Worm (Caenorhabditis elegans) whole organism, late embryonic: Measurements from ENCODE around the gene npr-36.
A peak's percentile ranks its signal among the peaks of the same experiment; 100 is the strongest.

Experiments used
- Y22D7AL.16 ChIP-seq: sonication (generic microtip); optimal IDR thresholded peaks from 2 replicates; lab custom pipeline; 2016; ENCODE audit warnings: missing genetic modification characterization, missing compliant biosample characterization
- ceh-48 ChIP-seq: sonication (generic microtip); optimal IDR thresholded peaks from 2 replicates; lab custom pipeline; 2016; ENCODE audit warnings: missing genetic modification characterization, inconsistent platforms, missing compliant biosample characterization
- ceh-6 ChIP-seq: fragments of 200-800 bp; sonication (Bioruptor generic); optimal IDR thresholded peaks from 2 replicates; lab custom pipeline; 2018; ENCODE audit warnings: mild to moderate bottlenecking, missing genetic modification characterization, missing compliant biosample characterization
- elt-2 ChIP-seq: sonication (generic microtip); optimal IDR thresholded peaks from 2 replicates; lab custom pipeline; 2016; ENCODE audit warnings: missing genetic modification reagents, missing genetic modification characterization, missing compliant biosample characterization
- pha-4 ChIP-seq: fragments of 150-350 bp; optimal IDR thresholded peaks from 2 replicates; lab custom pipeline; 2018; ENCODE audit warnings: missing biosample characterization, missing genetic modification reagents, missing genetic modification characterization
- unc-42 ChIP-seq: sonication (generic microtip); optimal IDR thresholded peaks from 2 replicates; lab custom pipeline; 2016; ENCODE audit warnings: missing genotype, missing genetic modification characterization, missing compliant biosample characterization

ce11 chrX:17392182-17392581 lies 32.6 kb downstream of the npr-36 start:
- no peak for TF ChIP-seq ceh-6 (GFP tag; lab: Kevin White, UChicago)
- TF ChIP-seq Y22D7AL.16 (tag; lab: Kevin White, UChicago) = no peak
- no peak for TF ChIP-seq pha-4 (tag; lab: Kevin White, UChicago)
- no peak for TF ChIP-seq elt-2 (tag; lab: Kevin White, UChicago)
- TF ChIP-seq ceh-48 (tag; lab: Kevin White, UChicago) = no peak
- TF ChIP-seq unc-42 (tag; lab: Kevin White, UChicago) = peak; percentile 91
